Worm (Caenorhabditis elegans): ENCODE data around the gene C24H12.6.

C24H12.6 gene

DNA sequence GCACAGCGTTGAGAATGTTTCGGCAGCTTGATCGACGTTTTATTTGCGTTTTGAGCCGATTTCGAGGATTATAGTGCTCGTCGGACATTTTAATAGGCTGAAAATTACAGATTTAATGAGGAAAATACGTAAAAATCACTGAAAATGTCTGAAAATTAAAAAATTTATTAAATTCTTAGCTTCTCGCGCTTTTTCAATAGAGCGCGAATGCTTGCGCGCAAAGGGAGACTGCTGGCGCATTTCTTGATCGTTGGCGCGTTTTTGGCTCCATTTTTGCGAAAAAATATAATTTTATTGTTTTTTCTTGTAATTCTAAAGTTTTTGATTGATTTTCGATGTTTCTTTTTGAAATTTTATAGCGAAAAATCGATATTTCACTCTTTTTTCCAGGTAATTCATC, 7.8 kb downstream of the C24H12.6 start, which contains the start of the genes dnsn-1 and C24H12.4 (continued):
- TF ChIP-seq unc-55 (GFP tag; optimal IDR thresholded peaks at IDR 0.05) (peak; percentile 98), C34F6.9 (tag; optimal IDR thresholded peaks at IDR 0.05) (peak; percentile 94), unc-39 (tag; optimal IDR thresholded peaks at IDR 0.05) (no peak), elt-1 (tag; optimal IDR thresholded peaks at IDR 0.05) (no peak), nhr-21 (tag; optimal IDR thresholded peaks at IDR 0.05) (peak; percentile 95), mab-5 (tag; optimal IDR thresholded peaks at IDR 0.05) (peak; percentile 88), nhr-25 (tag; optimal IDR thresholded peaks at IDR 0.05) (peak; percentile 93), F13H6.1 (tag; optimal IDR thresholded peaks at IDR 0.05) (peak; percentile 92), aly-2 (tag; optimal IDR thresholded peaks at IDR 0.05) (no peak), lin-13 (GFP tag; optimal IDR thresholded peaks at IDR 0.05) (peak; percentile 95), sma-9 (GFP tag; optimal IDR thresholded peaks at IDR 0.05) (peak; percentile 95), sma-9 (tag; optimal IDR thresholded peaks at IDR 0.05) (no peak), sem-4 (tag; optimal IDR thresholded peaks at IDR 0.05) (peak; percentile 90), nhr-129 (tag; optimal IDR thresholded peaks at IDR 0.05) (peak; percentile 64), nhr-237 (tag; optimal IDR thresholded peaks at IDR 0.05) (peak; percentile 59)

DNA sequence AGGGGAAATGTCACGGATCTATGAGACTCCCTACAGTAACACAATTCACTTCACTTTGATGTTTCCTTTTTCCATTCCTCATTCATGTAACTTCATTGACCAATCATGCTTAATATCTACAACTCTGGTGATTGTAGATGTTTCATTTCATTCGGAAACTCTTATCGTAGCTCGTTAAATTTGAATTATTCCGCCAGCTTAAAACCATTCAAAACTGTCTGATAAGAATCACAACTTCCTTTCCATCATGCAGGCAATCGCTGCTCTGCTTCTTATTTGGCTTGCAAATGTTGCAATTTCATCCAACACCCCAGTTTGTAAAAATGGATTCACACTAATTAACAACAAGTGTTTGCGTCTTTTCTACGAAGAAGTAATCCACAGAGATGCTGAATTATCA, 16.2 kb downstream of the C24H12.6 start, which contains the start of gene clec-10:
clec-10 (plus strand) TSS at position 244 of the 400 bp plus-strand sequence.
- TF ChIP-seq fos-1 (tag; optimal IDR thresholded peaks at IDR 0.05) (peak; percentile 69), nhr-237 (tag; optimal IDR thresholded peaks at IDR 0.05) (no peak)

DNA sequence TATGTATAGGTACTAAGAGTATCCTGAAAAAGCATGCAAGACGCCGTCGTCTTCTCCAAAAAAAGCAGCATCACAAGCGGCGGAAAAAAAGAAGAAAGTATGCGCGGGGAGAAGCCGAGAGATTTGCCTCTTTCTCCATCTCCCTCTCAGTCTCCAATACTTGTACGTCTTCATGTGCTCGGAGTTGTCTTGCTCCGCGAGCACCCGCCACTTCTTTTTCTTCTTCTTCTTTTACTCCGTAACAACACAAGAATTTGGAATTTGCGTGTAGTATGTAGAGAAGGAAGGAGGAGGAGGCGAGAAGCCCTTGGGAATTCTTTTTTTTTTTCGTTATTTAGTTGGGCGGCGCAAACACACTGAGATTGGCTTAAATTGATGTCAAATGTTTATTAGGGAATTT, 17.5 kb downstream of the C24H12.6 start:
- TF ChIP-seq unc-62 (GFP tag; optimal IDR thresholded peaks at IDR 0.05) (no peak), nhr-12 (tag; optimal IDR thresholded peaks at IDR 0.05) (no peak), ztf-4 (tag; optimal IDR thresholded peaks at IDR 0.05) (no peak), lin-39 (tag; optimal IDR thresholded peaks at IDR 0.05) (no peak), blmp-1 (tag; optimal IDR thresholded peaks at IDR 0.05; ENCODE audit: insufficient read depth) (no peak), Y55F3AM.14 (GFP tag; optimal IDR thresholded peaks at IDR 0.05) (no peak), gmeb-1 (tag; optimal IDR thresholded peaks at IDR 0.05) (no peak), ztf-11 (tag; optimal IDR thresholded peaks at IDR 0.05) (no peak), F13H6.1 (tag; optimal IDR thresholded peaks at IDR 0.05) (peak; percentile 13), ceh-82 (tag; optimal IDR thresholded peaks at IDR 0.05) (no peak), fos-1 (tag; optimal IDR thresholded peaks at IDR 0.05) (no peak), nhr-23 (tag; optimal IDR thresholded peaks at IDR 0.05) (no peak), nhr-77 (tag; optimal IDR thresholded peaks at IDR 0.05) (no peak), snpc-4 (tag; optimal IDR thresholded peaks at IDR 0.05) (no peak), elt-3 (tag; optimal IDR thresholded peaks at IDR 0.05) (no peak), ceh-16 (tag; optimal IDR thresholded peaks at IDR 0.05) (no peak), mab-5 (tag; optimal IDR thresholded peaks at IDR 0.05) (peak; percentile 8), alr-1 (tag; optimal IDR thresholded peaks at IDR 0.05) (no peak), mdl-1 (tag; optimal IDR thresholded peaks at IDR 0.05) (no peak), ama-1 (optimal IDR thresholded peaks at IDR 0.05) (no peak), nhr-129 (tag; optimal IDR thresholded peaks at IDR 0.05) (peak; percentile 35), unc-39 (tag; optimal IDR thresholded peaks at IDR 0.05) (no peak), zag-1 (tag; optimal IDR thresholded peaks at IDR 0.05) (peak; percentile 49), C34F6.9 (tag; optimal IDR thresholded peaks at IDR 0.05) (peak; percentile 49), unc-55 (GFP tag; optimal IDR thresholded peaks at IDR 0.05) (peak; percentile 61), mbf-1 (tag; optimal IDR thresholded peaks at IDR 0.05) (no peak), sem-4 (tag; optimal IDR thresholded peaks at IDR 0.05) (no peak), R02D3.7 (tag; optimal IDR thresholded peaks at IDR 0.05) (no peak), ZK546.5 (tag; optimal IDR thresholded peaks at IDR 0.05) (no peak), lin-13 (GFP tag; optimal IDR thresholded peaks at IDR 0.05) (no peak), lsy-2 (tag; optimal IDR thresholded peaks at IDR 0.05) (peak in 1 of 2 experiments; percentile 47), nhr-21 (tag; optimal IDR thresholded peaks at IDR 0.05) (no peak)

DNA sequence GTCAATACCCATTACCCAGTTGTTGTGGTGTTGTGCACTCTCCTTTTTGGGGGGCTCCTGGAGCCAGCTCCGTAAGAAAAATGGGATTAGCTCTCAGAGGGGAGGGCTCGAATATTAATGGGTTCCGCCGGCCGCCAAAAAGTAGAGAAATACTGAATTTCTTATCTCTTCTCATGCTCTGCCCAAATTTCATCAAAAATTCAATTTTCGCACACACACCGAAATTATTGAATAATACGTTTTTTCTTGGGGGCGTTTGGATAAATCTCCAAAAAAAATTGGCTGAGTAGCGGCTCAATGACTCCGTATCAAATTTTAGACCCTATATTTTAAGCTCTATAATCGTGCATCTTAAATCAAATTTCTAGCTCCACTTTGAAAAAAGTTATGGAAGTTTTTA, 18.5 kb downstream of the C24H12.6 start:
- no peak for TF ChIP-seq elt-3 (tag; optimal IDR thresholded peaks at IDR 0.05)
- TF ChIP-seq nhr-6 (tag; optimal IDR thresholded peaks at IDR 0.05) = no peak
- no peak for TF ChIP-seq Y55F3AM.14 (GFP tag; optimal IDR thresholded peaks at IDR 0.05)
- TF ChIP-seq lin-39 (tag; optimal IDR thresholded peaks at IDR 0.05) = no peak
- no peak for TF ChIP-seq snpc-4 (tag; optimal IDR thresholded peaks at IDR 0.05)
- no peak for TF ChIP-seq unc-62 (GFP tag; optimal IDR thresholded peaks at IDR 0.05)
- TF ChIP-seq mab-5 (tag; optimal IDR thresholded peaks at IDR 0.05) = no peak
- no peak for TF ChIP-seq gmeb-1 (tag; optimal IDR thresholded peaks at IDR 0.05)
- no peak for TF ChIP-seq mdl-1 (tag; optimal IDR thresholded peaks at IDR 0.05)
- TF ChIP-seq ama-1 (optimal IDR thresholded peaks at IDR 0.05) = no peak
- no peak for TF ChIP-seq aly-2 (tag; optimal IDR thresholded peaks at IDR 0.05)
- TF ChIP-seq nhr-21 (tag; optimal IDR thresholded peaks at IDR 0.05) = no peak
- no peak for TF ChIP-seq elt-1 (tag; optimal IDR thresholded peaks at IDR 0.05)

Data from whole organism, L2 larva.